Worm (Caenorhabditis elegans) whole organism, L4 larva: ENCODE results near the gene srx-4.
A peak's percentile ranks its signal among the peaks of the same experiment; 100 is the strongest.
"Not testable (repeated sequence)": the region's sequence is repeated elsewhere in the genome, so short reads cannot be mapped to it uniquely, and the experiment has no call there.

Source experiments
- D1046.2 ChIP-seq: fragments of 200-800 bp; sonication (Bioruptor generic); IDR thresholded peaks from 2 replicates; pipeline ENCODE4 v1.3.6; 2022; ENCODE audit warnings: missing genetic modification characterization, missing compliant biosample characterization
- F26F4.8 ChIP-seq: fragments of 200-800 bp; sonication (Bioruptor generic); conservative IDR thresholded peaks from 2 replicates; pipeline ENCODE4 v1.3.6; 2022; ENCODE audit warnings: missing genetic modification characterization, missing compliant biosample characterization
- Y105C5A.15 ChIP-seq: fragments of 200-800 bp; sonication (Bioruptor generic); IDR thresholded peaks from 2 replicates; pipeline ENCODE4 v1.3.6; 2022; ENCODE audit warnings: missing genetic modification characterization, missing compliant biosample characterization
- Y48G9A.11 ChIP-seq: fragments of 200-800 bp; sonication (Bioruptor generic); IDR thresholded peaks from 2 replicates; pipeline ENCODE4 v1.3.6; 2022; ENCODE audit warnings: missing genetic modification reagents, missing genetic modification characterization, missing compliant biosample characterization
- Y75B8A.6 ChIP-seq: fragments of 200-800 bp; sonication (Bioruptor generic); IDR thresholded peaks from 2 replicates; pipeline ENCODE4 v1.3.6; 2022; ENCODE audit warnings: missing genetic modification reagents, missing genetic modification characterization, missing compliant biosample characterization
- ZK546.5 ChIP-seq, 2 experiments: sonication (generic microtip); optimal IDR thresholded peaks; 2 replicates each; lab custom pipeline; 2017; ENCODE audit warnings: missing biosample characterization in 2 of 2, missing genetic modification characterization in 2 of 2
- aha-1 ChIP-seq: fragments of 150-350 bp; peaks from one replicate; lab custom pipeline; 2014; ENCODE audit warnings: missing biosample characterization, missing genetic modification characterization
- aly-2 ChIP-seq: sonication (generic microtip); optimal IDR thresholded peaks from 2 replicates; lab custom pipeline; 2018; ENCODE audit warnings: missing biosample characterization, missing genetic modification characterization
- arid-1 ChIP-seq: fragments of 200-800 bp; sonication (Bioruptor generic); conservative IDR thresholded peaks from 2 replicates; pipeline ENCODE4 v1.3.6; 2022; ENCODE audit warnings: missing genetic modification reagents, missing genetic modification characterization, missing compliant biosample characterization
- ceh-44 ChIP-seq: fragments of 200-800 bp; sonication (Bioruptor generic); IDR thresholded peaks from 2 replicates; pipeline ENCODE4 v1.3.6; 2022; ENCODE audit warnings: missing genetic modification reagents, missing genetic modification characterization, missing compliant biosample characterization
- ceh-62 ChIP-seq: sonication (generic microtip); optimal IDR thresholded peaks from 2 replicates; lab custom pipeline; 2017; ENCODE audit warnings: missing biosample characterization, missing genetic modification characterization
- ctbp-1 ChIP-seq: fragments of 200-800 bp; sonication (Bioruptor generic); IDR thresholded peaks from 2 replicates; pipeline ENCODE4 v1.3.6; 2022; ENCODE audit warnings: missing genetic modification reagents, missing genetic modification characterization, missing compliant biosample characterization
- dmd-6 ChIP-seq: fragments of 200-800 bp; sonication (Bioruptor generic); IDR thresholded peaks from 2 replicates; pipeline ENCODE4 v1.3.6; 2022; ENCODE audit warnings: missing genetic modification reagents, missing genetic modification characterization, missing compliant biosample characterization
- dmd-8 ChIP-seq: fragments of 200-800 bp; sonication (Bioruptor generic); IDR thresholded peaks from 2 replicates; pipeline ENCODE4 v1.3.6; 2022; ENCODE audit warnings: missing genetic modification characterization, missing compliant biosample characterization
- duxl-1 ChIP-seq: sonication (generic microtip); optimal IDR thresholded peaks from 2 replicates; lab custom pipeline; 2016; ENCODE audit warnings: mild to moderate bottlenecking, missing genetic modification characterization, moderate library complexity, missing compliant biosample characterization; ENCODE audit not compliant: poor library complexity
- dve-1 ChIP-seq: sonication (generic microtip); optimal IDR thresholded peaks from 2 replicates; lab custom pipeline; 2017; ENCODE audit warnings: antibody characterized with exemption, mild to moderate bottlenecking, missing genetic modification characterization, missing compliant biosample characterization; ENCODE audit not compliant: insufficient read depth
- egl-27 ChIP-seq: sonication (generic microtip); optimal IDR thresholded peaks from 3 replicates; lab custom pipeline; 2017; ENCODE audit warnings: missing biosample characterization, missing genetic modification reagents, missing genetic modification characterization
- fkh-10 ChIP-seq: fragments of 150-350 bp; optimal IDR thresholded peaks from 2 replicates; lab custom pipeline; 2014; ENCODE audit warnings: missing biosample characterization, missing genetic modification reagents, missing genetic modification characterization
- hmg-1.1 ChIP-seq: fragments of 200-800 bp; sonication (Bioruptor generic); IDR thresholded peaks from 2 replicates; pipeline ENCODE4 v1.3.6; 2022; ENCODE audit warnings: missing genetic modification reagents, missing genetic modification characterization, missing compliant biosample characterization
- lim-7 ChIP-seq: fragments of 200-800 bp; sonication (Bioruptor generic); IDR thresholded peaks from 2 replicates; pipeline ENCODE4 v1.3.6; 2022; ENCODE audit warnings: missing genetic modification characterization, missing compliant biosample characterization
- lin-1 ChIP-seq: fragments of 200-800 bp; sonication (Bioruptor generic); IDR thresholded peaks from 2 replicates; pipeline ENCODE4 v1.3.6; 2022; ENCODE audit warnings: missing genetic modification reagents, missing genetic modification characterization, missing compliant biosample characterization
- lin-13 ChIP-seq: fragments of 150-350 bp; optimal IDR thresholded peaks from 2 replicates; lab custom pipeline; 2014; ENCODE audit warnings: missing biosample characterization, missing genetic modification reagents, missing genetic modification characterization
- lin-29 ChIP-seq: fragments of 200-800 bp; sonication (Bioruptor generic); IDR thresholded peaks from 2 replicates; pipeline ENCODE4 v1.3.6; 2022; ENCODE audit warnings: missing genetic modification reagents, missing genetic modification characterization, missing compliant biosample characterization
- lir-3 ChIP-seq: sonication (generic microtip); optimal IDR thresholded peaks from 2 replicates; lab custom pipeline; 2016; ENCODE audit warnings: mild to moderate bottlenecking, missing genetic modification characterization, missing compliant biosample characterization
- madf-5 ChIP-seq, 2 experiments: fragments of 200-800 bp; sonication (Bioruptor generic); IDR thresholded peaks; 2 replicates each; pipeline ENCODE4 v1.3.6; 2022; ENCODE audit warnings: missing compliant biosample characterization in 2 of 2, missing genetic modification characterization in 2 of 2
- mep-1 ChIP-seq: fragments of 150-350 bp; sonication (generic microtip); optimal IDR thresholded peaks from 3 replicates; lab custom pipeline; 2014; ENCODE audit warnings: missing biosample characterization, missing genetic modification characterization
- nhr-102 ChIP-seq: sonication (generic microtip); optimal IDR thresholded peaks from 2 replicates; lab custom pipeline; 2016; ENCODE audit warnings: mild to moderate bottlenecking, missing genetic modification characterization, moderate library complexity, missing compliant biosample characterization
- nhr-11 ChIP-seq: fragments of 150-350 bp; optimal IDR thresholded peaks from 2 replicates; lab custom pipeline; 2014; ENCODE audit warnings: missing biosample characterization, missing genetic modification characterization
- nhr-237 ChIP-seq: sonication (generic microtip); optimal IDR thresholded peaks from 2 replicates; lab custom pipeline; 2017; ENCODE audit warnings: missing biosample characterization, missing genetic modification characterization
- nhr-25 ChIP-seq: sonication (generic microtip); optimal IDR thresholded peaks from 2 replicates; lab custom pipeline; 2017; ENCODE audit warnings: missing genetic modification characterization, mild to moderate bottlenecking, missing compliant biosample characterization, antibody characterized with exemption, moderate library complexity, borderline replicate concordance; ENCODE audit not compliant: insufficient read depth
- nhr-41 ChIP-seq: fragments of 200-800 bp; sonication (Bioruptor generic); IDR thresholded peaks from 2 replicates; pipeline ENCODE4 v1.3.6; 2022; ENCODE audit warnings: missing genetic modification reagents, missing genetic modification characterization, missing compliant biosample characterization
- nhr-48 ChIP-seq: sonication (generic microtip); optimal IDR thresholded peaks from 2 replicates; lab custom pipeline; 2016; ENCODE audit warnings: mild to moderate bottlenecking, missing genetic modification characterization, missing compliant biosample characterization
- nhr-6 ChIP-seq: fragments of 150-350 bp; optimal IDR thresholded peaks from 2 replicates; lab custom pipeline; 2014; ENCODE audit warnings: missing biosample characterization, missing genetic modification characterization
- nhr-76 ChIP-seq: fragments of 150-350 bp; optimal IDR thresholded peaks from 2 replicates; lab custom pipeline; 2014; ENCODE audit warnings: missing biosample characterization, missing genetic modification characterization
- pha-4 ChIP-seq, 2 experiments: fragments of 150-350 bp in 1 of 2; fragments of 200-800 bp in 1 of 2; sonication (Bioruptor generic) in 1 of 2; IDR thresholded peaks in 1 of 2; optimal IDR thresholded peaks in 1 of 2; 2 replicates each; pipeline versions ENCODE4 v1.3.6 to Lab custom; 2014 to 2022; ENCODE audit warnings: missing genetic modification characterization in 2 of 2, missing genetic modification reagents in 2 of 2, missing biosample characterization in 1 of 2, missing compliant biosample characterization in 1 of 2
- php-3 ChIP-seq: fragments of 200-800 bp; sonication (Bioruptor generic); IDR thresholded peaks from 2 replicates; pipeline ENCODE4 v1.3.6; 2022; ENCODE audit warnings: missing genetic modification reagents, missing genetic modification characterization, missing compliant biosample characterization
- skn-1 ChIP-seq: fragments of 150-350 bp; optimal IDR thresholded peaks from 2 replicates; lab custom pipeline; 2014; ENCODE audit warnings: missing biosample characterization, missing genetic modification characterization
- tra-1 ChIP-seq: fragments of 200-800 bp; sonication (Bioruptor generic); IDR thresholded peaks from 2 replicates; pipeline ENCODE4 v1.3.6; 2022; ENCODE audit warnings: missing genetic modification reagents, missing genetic modification characterization, missing compliant biosample characterization
- unc-130 ChIP-seq: sonication (generic microtip); optimal IDR thresholded peaks from 2 replicates; lab custom pipeline; 2016; ENCODE audit warnings: missing genetic modification reagents, missing genetic modification characterization, missing compliant biosample characterization
- vab-7 ChIP-seq: fragments of 200-800 bp; sonication (Bioruptor generic); IDR thresholded peaks from 2 replicates; pipeline ENCODE4 v1.3.6; 2022; ENCODE audit warnings: missing genetic modification reagents, missing genetic modification characterization, missing compliant biosample characterization
- zfp-3 ChIP-seq: fragments of 200-800 bp; sonication (Bioruptor generic); conservative IDR thresholded peaks from 2 replicates; pipeline ENCODE4 v1.3.6; 2022; ENCODE audit warnings: missing genetic modification reagents, missing genetic modification characterization, missing compliant biosample characterization
- zip-11 ChIP-seq: fragments of 200-800 bp; sonication (Bioruptor generic); IDR thresholded peaks from 2 replicates; pipeline ENCODE4 v1.3.6; 2022; ENCODE audit warnings: missing genetic modification characterization, missing compliant biosample characterization

The srx-4 gene

DNA sequence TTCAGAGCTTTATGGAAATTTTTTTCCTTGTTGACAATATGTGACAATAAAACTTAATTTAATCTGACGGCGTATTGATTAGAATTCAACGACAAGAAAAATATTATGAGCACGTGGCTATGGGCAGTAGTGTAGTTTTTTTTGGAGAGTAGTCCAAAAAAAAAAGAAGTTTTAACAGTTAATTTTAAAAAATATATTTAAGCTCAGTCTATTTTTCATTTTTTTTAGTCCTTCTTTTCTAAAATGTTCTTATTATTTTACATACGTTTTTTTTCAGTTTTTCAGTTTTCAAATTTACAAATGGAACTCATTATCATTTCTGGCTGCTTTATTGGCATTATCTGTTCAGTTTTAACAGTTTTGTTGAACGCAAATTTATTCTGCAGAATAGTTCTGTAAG lies 16.2 kb upstream of the srx-4 start, which contains the start of gene srbc-39:
TSS of gene srbc-39 (plus strand) at position 301 of the 400 bp plus-strand sequence.
- TF ChIP-seq D1046.2 (GFP tag; lab: Robert Waterston, UW) = no peak
- TF ChIP-seq, all 104 proteins: peak for 0

DNA sequence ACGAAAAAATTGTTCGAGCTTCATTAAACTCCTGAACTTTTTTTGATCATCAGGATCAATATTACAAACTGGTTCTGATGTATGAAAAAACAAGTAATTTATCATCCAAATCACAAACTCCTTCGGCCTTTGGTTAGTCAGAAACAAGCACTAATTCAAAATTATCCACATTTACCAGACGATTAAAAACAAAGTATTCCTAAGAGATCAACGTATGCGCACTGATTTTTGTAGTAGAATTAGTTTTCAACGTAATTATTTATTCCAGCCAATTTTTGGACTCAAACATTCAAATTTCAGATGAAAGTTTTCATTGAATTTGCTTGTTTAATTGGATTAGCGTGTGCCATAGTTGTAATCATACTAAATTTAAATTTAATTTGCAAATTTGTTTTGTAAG lies 14.3 kb upstream of the srx-4 start, which contains the start of gene srbc-38:
TSS of gene srbc-38 (plus strand) at position 301 of the 400 bp plus-strand sequence.
- no peak for TF ChIP-seq lin-13
- no peak for TF ChIP-seq ZK546.5 (tag; optimal IDR thresholded peaks at IDR 0.05; lab: Kevin White, UChicago)
- TF ChIP-seq nhr-25 (tag; lab: Kevin White, UChicago) = no peak
- TF ChIP-seq ceh-62 = no peak
- TF ChIP-seq hmg-1.1 (GFP tag; lab: Robert Waterston, UW) = no peak
- TF ChIP-seq F26F4.8 (GFP tag; lab: Robert Waterston, UW) = no peak
- no peak for TF ChIP-seq zfp-3 (GFP tag; lab: Robert Waterston, UW)
- no peak for TF ChIP-seq nhr-237 (tag; lab: Kevin White, UChicago)
- TF ChIP-seq nhr-48 (tag; lab: Kevin White, UChicago) = no peak
- TF ChIP-seq lir-3 (tag; lab: Kevin White, UChicago) = no peak
- TF ChIP-seq zip-11 (GFP tag; lab: Robert Waterston, UW) = no peak

DNA sequence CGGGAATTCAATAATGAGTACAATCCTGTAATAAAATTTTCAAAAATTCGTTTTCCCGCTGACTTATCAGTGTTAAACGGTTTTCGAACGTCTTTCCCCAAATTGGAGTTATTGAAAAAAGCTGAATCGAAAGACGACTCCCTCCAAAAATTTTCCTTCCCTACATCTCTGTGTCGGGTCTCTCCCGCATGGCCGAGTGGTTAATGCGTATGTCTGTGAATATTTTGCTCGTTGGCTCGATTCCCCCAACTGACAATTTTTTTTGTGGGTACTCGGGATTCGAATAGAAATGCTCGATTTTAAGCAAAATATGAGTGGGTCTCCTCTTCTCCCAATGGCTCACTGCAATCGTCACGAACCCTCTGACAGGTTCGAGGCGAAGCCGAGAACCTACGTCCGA lies 13.9 kb upstream of the srx-4 start:
- 0 out of 2 replicates have a peak, but pooled peaks have one; percentile 34 for TF ChIP-seq Y48G9A.11
- TF ChIP-seq F26F4.8 (GFP tag; lab: Robert Waterston, UW) = peak; percentile 71; the same call in 1 of the 2 replicates
- TF ChIP-seq pha-4 (GFP tag; IDR thresholded peaks at IDR 0.05; lab: Robert Waterston, UW) = peak; percentile 51; the same call in 1 of the 2 replicates
- TF ChIP-seq pha-4 (tag; optimal IDR thresholded peaks at IDR 0.05; lab: Kevin White, UChicago) = not testable (repeated sequence)
- peak; percentile 88 for TF ChIP-seq dmd-8
- TF ChIP-seq arid-1 (GFP tag; lab: Robert Waterston, UW) = peak; percentile 68
- TF ChIP-seq lim-7 (GFP tag; lab: Robert Waterston, UW) = peak; percentile 87
- TF ChIP-seq tra-1 = peak; percentile 59; the same call in 1 of the 2 replicates
- peak; percentile 73 for TF ChIP-seq vab-7
- TF ChIP-seq Y105C5A.15 (GFP tag; lab: Robert Waterston, UW) = 0 out of 2 replicates have a peak, but pooled peaks have one; percentile 28
- 0 out of 2 replicates have a peak, but pooled peaks have one; percentile 65 for TF ChIP-seq D1046.2 (GFP tag; lab: Robert Waterston, UW)
- peak; percentile 57; the same call in 1 of the 2 replicates for TF ChIP-seq php-3
- TF ChIP-seq Y75B8A.6 = 0 out of 2 replicates have a peak, but pooled peaks have one; percentile 24
- peak; percentile 51; the same call in 1 of the 2 replicates for TF ChIP-seq lin-1 (GFP tag; lab: Robert Waterston, UW)
- peak; percentile 48; the same call in 1 of the 2 replicates for TF ChIP-seq ctbp-1 (GFP tag; lab: Robert Waterston, UW)
- TF ChIP-seq nhr-41 (GFP tag; lab: Robert Waterston, UW) = peak; percentile 11; the same call in 1 of the 2 replicates
- peak; percentile 66 for TF ChIP-seq hmg-1.1 (GFP tag; lab: Robert Waterston, UW)
- TF ChIP-seq dmd-6 (GFP tag; lab: Robert Waterston, UW) = peak; percentile 51

DNA sequence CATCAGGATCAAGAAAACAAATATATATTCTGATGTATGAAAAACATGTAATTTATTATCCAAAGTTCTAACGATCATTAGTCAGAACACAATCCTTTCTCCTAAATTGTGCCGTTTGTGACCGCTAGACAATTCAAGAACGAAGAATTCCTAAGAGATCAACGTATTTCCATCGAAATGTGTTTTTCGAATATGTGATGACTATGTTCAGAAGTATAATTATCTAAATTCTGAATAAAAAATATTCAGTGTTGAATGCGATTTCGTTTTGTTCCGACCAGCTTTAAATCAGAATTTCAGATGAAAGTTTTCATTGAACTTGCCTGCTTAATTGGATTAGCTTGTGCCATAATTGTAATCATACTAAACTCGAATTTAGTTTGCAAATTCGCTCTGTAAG lies 9.7 kb upstream of the srx-4 start, which contains the start of gene srbc-37:
TSS of gene srbc-37 (plus strand) at position 301 of the 400 bp plus-strand sequence.
- TF ChIP-seq nhr-76 (no peak), unc-130 (GFP tag; lab: Kevin White, UChicago) (no peak), fkh-10 (GFP tag; lab: Kevin White, UChicago) (no peak), nhr-102 (tag; lab: Kevin White, UChicago) (no peak), aha-1 (tag; lab: Kevin White, UChicago) (no peak), madf-5 (GFP tag; IDR thresholded peaks at IDR 0.05; lab: Robert Waterston, UW) (no peak), Y75B8A.6 (no peak), dmd-6 (GFP tag; lab: Robert Waterston, UW) (no peak), mep-1 (tag; lab: Kevin White, UChicago) (no peak), lin-29 (GFP tag; lab: Robert Waterston, UW) (no peak), egl-27 (tag; lab: Kevin White, UChicago) (no peak), nhr-237 (tag; lab: Kevin White, UChicago) (no peak), nhr-6 (tag; lab: Kevin White, UChicago) (no peak), nhr-11 (no peak), dve-1 (no peak), aly-2 (tag; lab: Kevin White, UChicago) (no peak), skn-1 (tag; lab: Kevin White, UChicago) (no peak), duxl-1 (no peak), ceh-44 (no peak)
